Worm (Caenorhabditis elegans): Measurements from ENCODE around the gene cft-1.

cft-1 gene

DNA sequence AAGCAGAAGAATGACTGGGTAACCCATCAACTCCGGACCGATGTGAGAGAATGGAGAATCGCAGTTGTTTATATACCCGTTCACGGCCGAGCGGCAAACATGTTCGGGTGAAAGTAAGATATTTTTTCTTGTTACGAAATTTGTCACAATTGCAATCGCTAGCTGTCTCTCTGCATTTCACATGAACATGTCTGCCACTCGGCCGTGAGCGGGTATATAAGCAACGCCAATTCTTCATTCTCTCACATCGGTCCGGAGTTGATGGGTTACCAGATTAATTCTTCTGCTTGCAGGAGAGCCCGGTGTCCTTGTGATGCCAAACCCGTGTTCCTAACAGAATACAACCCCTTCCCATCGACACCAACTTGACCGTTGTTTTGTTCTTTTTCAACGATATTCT is 48.4 kb downstream of the cft-1 start:
- no peak for TF ChIP-seq unc-62 (GFP tag; optimal IDR thresholded peaks at IDR 0.05)

DNA sequence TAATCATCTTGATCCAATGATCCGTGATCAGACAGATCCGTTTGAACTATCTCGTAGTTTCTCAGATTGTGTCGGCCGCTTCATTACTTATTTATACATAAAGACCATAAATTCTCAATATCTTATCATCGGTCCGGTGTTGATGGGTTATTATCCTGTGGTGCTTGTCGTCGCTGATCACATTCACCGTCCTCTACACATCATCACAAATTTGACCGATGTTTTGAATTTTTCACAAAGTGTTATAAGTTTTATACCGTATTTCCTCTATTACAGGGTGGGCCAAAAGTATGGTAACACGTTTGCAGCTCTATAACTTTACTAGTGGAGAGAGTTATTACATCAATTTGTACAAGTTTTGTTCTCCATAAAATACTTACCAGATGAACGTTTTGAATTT is 49.4 kb downstream of the cft-1 start:
- no peak for TF ChIP-seq unc-62 (GFP tag; optimal IDR thresholded peaks at IDR 0.05)

ce11 chrV:5591887-5592286 is 53.3 kb downstream of the cft-1 start:
- TF ChIP-seq unc-62 (GFP tag; optimal IDR thresholded peaks at IDR 0.05): no peak

DNA sequence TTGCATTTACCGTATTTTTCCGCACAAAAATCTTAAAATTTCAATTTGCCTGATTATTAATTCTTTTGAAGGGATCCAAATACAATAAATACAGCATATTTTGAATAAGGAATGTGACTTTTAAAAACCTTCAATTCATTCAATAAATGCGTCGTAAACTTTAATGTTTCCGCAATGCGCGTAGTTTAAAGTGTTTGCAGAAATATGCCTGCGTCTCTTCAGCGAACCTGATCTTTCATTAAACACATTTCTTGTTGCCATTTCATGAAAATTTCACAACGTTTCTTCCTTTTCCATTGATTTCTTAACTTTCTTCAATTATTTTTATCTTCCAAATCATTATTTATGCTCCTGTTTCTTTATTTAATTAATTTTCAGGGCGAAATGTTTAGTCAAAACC is 53.7 kb downstream of the cft-1 start, which contains the start of gene vps-37:
vps-37 (plus strand) TSS at position 378 of the 400 bp plus-strand sequence.
- no peak for TF ChIP-seq unc-62 (GFP tag; optimal IDR thresholded peaks at IDR 0.05)

ce11 chrV:5593406-5593805 is 54.8 kb downstream of the cft-1 start, which contains the start of gene mrpl-48:
Gene mrpl-48 (plus strand): TSS chrV:5593706.
- TF ChIP-seq unc-62 (GFP tag; optimal IDR thresholded peaks at IDR 0.05): no peak

- TF ChIP-seq unc-62 (GFP tag; optimal IDR thresholded peaks at IDR 0.05): no peak
Observed at ce11 chrV:5594315-5594714, 55.7 kb downstream of the cft-1 start, which contains the start of gene crn-2. Gene crn-2 (plus strand): TSS chrV:5594615.
